Worm (Caenorhabditis elegans) whole organism, L1 larva: ENCODE measurements around the gene F26F12.3.

Experiments used
- F16B12.6 ChIP-seq: fragments of 150-350 bp; optimal IDR thresholded peaks from 2 replicates; lab custom pipeline; 2014; ENCODE audit warnings: missing biosample characterization, missing genetic modification characterization
- aly-2 ChIP-seq: fragments of 150-350 bp; optimal IDR thresholded peaks from 2 replicates; lab custom pipeline; 2014; ENCODE audit warnings: missing biosample characterization, missing genetic modification characterization
- ama-1 ChIP-seq: fragments of 150-350 bp; optimal IDR thresholded peaks from 2 replicates; lab custom pipeline; 2014
- ces-1 ChIP-seq: fragments of 150-350 bp; optimal IDR thresholded peaks from 2 replicates; lab custom pipeline; 2014; ENCODE audit warnings: missing biosample characterization, missing genetic modification reagents, missing genetic modification characterization
- dpl-1 ChIP-seq, 3 experiments: fragments of 150-350 bp in 2 of 3; sonication (generic microtip) in 1 of 3; optimal IDR thresholded peaks; 2 replicates each; lab custom pipeline; 2014 to 2017; ENCODE audit warnings: missing biosample characterization in 3 of 3, missing genetic modification characterization in 3 of 3, missing genetic modification reagents in 3 of 3
- dsc-1 ChIP-seq: sonication (generic microtip); optimal IDR thresholded peaks from 2 replicates; lab custom pipeline; 2016; ENCODE audit warnings: mild to moderate bottlenecking, missing genetic modification characterization, missing compliant biosample characterization
- efl-1 ChIP-seq, 4 experiments: fragments of 150-350 bp; optimal IDR thresholded peaks in 3 of 4; peaks in 1 of 4; 1 replicate in 1 of 4; 2 replicates in 3 of 4; lab custom pipeline; 2014; ENCODE audit warnings: missing biosample characterization in 2 of 4, missing genetic modification characterization in 2 of 4, missing genetic modification reagents in 2 of 4
- elt-2 ChIP-seq: sonication (generic microtip); optimal IDR thresholded peaks from 2 replicates; lab custom pipeline; 2016; ENCODE audit warnings: missing genetic modification characterization, mild to moderate bottlenecking, inconsistent platforms, missing compliant biosample characterization, missing genetic modification reagents
- fkh-8 ChIP-seq: sonication (generic microtip); optimal IDR thresholded peaks from 2 replicates; lab custom pipeline; 2016; ENCODE audit warnings: mild to moderate bottlenecking, missing genetic modification characterization, missing compliant biosample characterization
- fos-1 ChIP-seq: fragments of 150-350 bp; optimal IDR thresholded peaks from 2 replicates; lab custom pipeline; 2014; ENCODE audit warnings: missing biosample characterization, missing genetic modification characterization
- hpl-2 ChIP-seq: fragments of 150-350 bp; optimal IDR thresholded peaks from 2 replicates; lab custom pipeline; 2014; ENCODE audit warnings: missing biosample characterization, missing genetic modification reagents, missing genetic modification characterization
- jun-1 ChIP-seq: fragments of 150-350 bp; optimal IDR thresholded peaks from 2 replicates; lab custom pipeline; 2014; ENCODE audit warnings: missing biosample characterization, missing genetic modification reagents, missing genetic modification characterization
- lin-13 ChIP-seq: fragments of 150-350 bp; optimal IDR thresholded peaks from 2 replicates; lab custom pipeline; 2014; ENCODE audit warnings: missing biosample characterization, missing genetic modification reagents, missing genetic modification characterization
- lin-35 ChIP-seq, 2 experiments: fragments of 150-350 bp; optimal IDR thresholded peaks; 2 replicates each; lab custom pipeline; 2014; ENCODE audit warnings: missing biosample characterization in 2 of 2, missing genetic modification characterization in 2 of 2, missing genetic modification reagents in 2 of 2
- lin-39 ChIP-seq: fragments of 150-350 bp; optimal IDR thresholded peaks from 2 replicates; lab custom pipeline; 2014; ENCODE audit warnings: missing biosample characterization, missing genetic modification reagents, missing genetic modification characterization
- lir-3 ChIP-seq: sonication (generic microtip); optimal IDR thresholded peaks from 2 replicates; lab custom pipeline; 2016; ENCODE audit warnings: mild to moderate bottlenecking, missing genetic modification characterization, moderate library complexity, missing compliant biosample characterization; ENCODE audit not compliant: poor library complexity
- nhr-11 ChIP-seq: fragments of 150-350 bp; optimal IDR thresholded peaks from 2 replicates; lab custom pipeline; 2014; ENCODE audit warnings: missing biosample characterization, missing genetic modification characterization
- nhr-12 ChIP-seq: sonication (generic microtip); optimal IDR thresholded peaks from 2 replicates; lab custom pipeline; 2017; ENCODE audit warnings: missing biosample characterization, missing genetic modification characterization
- nhr-20 ChIP-seq: sonication (generic microtip); optimal IDR thresholded peaks from 2 replicates; lab custom pipeline; 2016; ENCODE audit warnings: mild to moderate bottlenecking, missing genetic modification characterization, missing compliant biosample characterization
- nhr-47 ChIP-seq: sonication (generic microtip); optimal IDR thresholded peaks from 2 replicates; lab custom pipeline; 2016; ENCODE audit warnings: mild to moderate bottlenecking, missing genetic modification characterization, moderate library complexity, missing compliant biosample characterization
- nhr-71 ChIP-seq: sonication (generic microtip); optimal IDR thresholded peaks from 2 replicates; lab custom pipeline; 2016; ENCODE audit warnings: mild to moderate bottlenecking, missing genetic modification characterization, moderate library complexity, missing compliant biosample characterization
- nhr-85 ChIP-seq: sonication (generic microtip); peaks from one replicate; lab custom pipeline; 2016; ENCODE audit warnings: missing genetic modification characterization, inconsistent platforms, missing compliant biosample characterization
- nhr-90 ChIP-seq: sonication (generic microtip); optimal IDR thresholded peaks from 2 replicates; lab custom pipeline; 2016; ENCODE audit warnings: mild to moderate bottlenecking, missing genetic modification characterization, missing compliant biosample characterization; ENCODE audit not compliant: poor library complexity
- pag-3 ChIP-seq: sonication (generic microtip); optimal IDR thresholded peaks from 2 replicates; lab custom pipeline; 2017; ENCODE audit warnings: missing genetic modification characterization, mild to moderate bottlenecking, missing compliant biosample characterization, antibody characterized with exemption, borderline replicate concordance; ENCODE audit not compliant: insufficient read depth
- skn-1 ChIP-seq: fragments of 150-350 bp; optimal IDR thresholded peaks from 2 replicates; lab custom pipeline; 2014; ENCODE audit warnings: missing biosample characterization, missing genetic modification characterization
- snu-23 ChIP-seq: sonication (generic microtip); optimal IDR thresholded peaks from 2 replicates; lab custom pipeline; 2016; ENCODE audit warnings: missing genetic modification characterization, missing compliant biosample characterization
- sptf-1 ChIP-seq: fragments of 150-350 bp; optimal IDR thresholded peaks from 2 replicates; lab custom pipeline; 2014; ENCODE audit warnings: missing biosample characterization, missing genetic modification characterization
- sup-37 ChIP-seq: fragments of 200-800 bp; sonication (Bioruptor generic); optimal IDR thresholded peaks from 2 replicates; lab custom pipeline; 2018; ENCODE audit warnings: mild to moderate bottlenecking, missing genetic modification characterization, missing compliant biosample characterization
- tlp-1 ChIP-seq: fragments of 150-350 bp; optimal IDR thresholded peaks from 2 replicates; lab custom pipeline; 2014; ENCODE audit warnings: missing biosample characterization, missing genetic modification characterization
- unc-130 ChIP-seq: fragments of 150-350 bp; optimal IDR thresholded peaks from 2 replicates; lab custom pipeline; 2017; ENCODE audit warnings: missing biosample characterization, missing genetic modification characterization, inconsistent platforms
- unc-98 ChIP-seq: fragments of 200-800 bp; sonication (Bioruptor generic); IDR thresholded peaks from 2 replicates; pipeline ENCODE4 v1.3.6; 2022; ENCODE audit warnings: missing genetic modification characterization, missing compliant biosample characterization
- vab-15 ChIP-seq: sonication (generic microtip); optimal IDR thresholded peaks from 2 replicates; lab custom pipeline; 2017; ENCODE audit warnings: missing genotype, mild to moderate bottlenecking, missing genetic modification characterization, missing compliant biosample characterization
- zag-1 ChIP-seq: fragments of 150-350 bp; optimal IDR thresholded peaks from 2 replicates; lab custom pipeline; 2014; ENCODE audit warnings: missing biosample characterization, missing genetic modification characterization
- ztf-11 ChIP-seq, 2 experiments: sonication (generic microtip); optimal IDR thresholded peaks; 2 replicates each; lab custom pipeline; 2016 to 2017; ENCODE audit warnings: missing genetic modification characterization in 2 of 2, missing biosample characterization in 1 of 2, missing compliant biosample characterization in 1 of 2
- ztf-4 ChIP-seq: fragments of 150-350 bp; optimal IDR thresholded peaks from 2 replicates; lab custom pipeline; 2014; ENCODE audit warnings: missing biosample characterization, missing genetic modification characterization

The F26F12.3 gene

DNA sequence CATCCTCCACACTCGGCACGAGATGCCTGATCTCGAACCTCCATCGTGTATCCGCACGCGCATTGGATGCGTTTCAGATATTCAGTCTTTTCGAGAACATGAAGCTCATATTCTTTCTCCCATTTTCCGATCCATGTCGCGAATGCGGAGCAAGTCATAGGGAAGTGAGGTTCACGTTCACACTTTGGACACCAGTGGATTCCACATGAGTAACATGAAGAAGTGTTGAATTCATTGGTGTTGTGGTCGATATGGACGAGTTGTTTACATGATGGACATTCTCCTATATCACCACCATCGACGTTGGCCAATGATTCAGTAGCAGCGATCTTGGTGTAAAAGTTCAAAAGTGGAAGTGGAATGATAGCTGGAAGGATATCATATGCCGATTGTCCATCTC, 4.6 kb downstream of the F26F12.3 start:
- TF ChIP-seq ces-1 (GFP tag; lab: Kevin White, UChicago) (no peak), nhr-11 (tag; lab: Kevin White, UChicago) (no peak), hpl-2 (GFP tag; lab: Kevin White, UChicago) (no peak), ama-1 (lab: Kevin White, UChicago) (peak; percentile 80), lin-13 (GFP tag; lab: Kevin White, UChicago) (no peak), sptf-1 (tag; lab: Kevin White, UChicago) (no peak)
- TF ChIP-seq, all 84 proteins: peak for 1

- TF ChIP-seq snu-23, result peak; percentile 17
- peak; percentile 3 for TF ChIP-seq dsc-1 (tag; lab: Kevin White, UChicago)
- peak; percentile 9 for TF ChIP-seq elt-2
- peak; percentile 82 for TF ChIP-seq ztf-4 (tag; lab: Kevin White, UChicago)
- peak; percentile 32 for TF ChIP-seq nhr-85 (tag; lab: Kevin White, UChicago)
- TF ChIP-seq aly-2 (tag; lab: Kevin White, UChicago), result peak; percentile 30
- peak; percentile 24 for TF ChIP-seq lir-3
- TF ChIP-seq sup-37 (GFP tag; lab: Kevin White, UChicago), result peak; percentile 1
- no peak for TF ChIP-seq unc-130
- TF ChIP-seq nhr-71 (tag; lab: Kevin White, UChicago), result peak; percentile 27
- TF ChIP-seq nhr-90, result peak; percentile 9
- peak in 1 of 2 experiments; percentile 24 for TF ChIP-seq lin-35 (GFP tag; optimal IDR thresholded peaks at IDR 0.05; lab: Kevin White, UChicago)
- TF ChIP-seq tlp-1 (tag; lab: Kevin White, UChicago), result no peak
- peak; percentile 36 for TF ChIP-seq nhr-47
- no peak for TF ChIP-seq fos-1 (tag; lab: Kevin White, UChicago)
- TF ChIP-seq skn-1, result no peak
- TF ChIP-seq ama-1 (lab: Kevin White, UChicago), result peak; percentile 74
- peak in 1 of 2 experiments; percentile 2 for TF ChIP-seq efl-1 (optimal IDR thresholded peaks at IDR 0.05; lab: Kevin White, UChicago)
- peak in 1 of 2 experiments; percentile 90 for TF ChIP-seq efl-1 (GFP tag; optimal IDR thresholded peaks at IDR 0.05 in 1 of 2; lab: Kevin White, UChicago)
Observed at ce11 chrV:5838576-5839366, 6.7 kb downstream of the F26F12.3 start, which contains the start of gene F26F12.2. Gene F26F12.2, minus strand, starts transcription at chrV:5838613.

ce11 chrV:5836616-5836982, 8.9 kb downstream of the F26F12.3 start, which contains the start of gene col-140:
Gene col-140, minus strand, starts transcription at chrV:5836834.
- no peak for TF ChIP-seq nhr-12
- no peak for TF ChIP-seq pag-3 (tag; lab: Kevin White, UChicago)
- TF ChIP-seq unc-130, result no peak
- TF ChIP-seq nhr-85 (tag; lab: Kevin White, UChicago), result peak; percentile 33
- no peak for TF ChIP-seq dpl-1 (GFP tag; optimal IDR thresholded peaks at IDR 0.05; lab: Kevin White, UChicago)
- TF ChIP-seq F16B12.6, result no peak
- TF ChIP-seq lin-39 (tag; lab: Kevin White, UChicago), result no peak
- TF ChIP-seq jun-1 (tag; lab: Kevin White, UChicago), result no peak
- no peak for TF ChIP-seq efl-1 (optimal IDR thresholded peaks at IDR 0.05; lab: Kevin White, UChicago)
- peak in 1 of 2 experiments; percentile 70 for TF ChIP-seq efl-1 (GFP tag; optimal IDR thresholded peaks at IDR 0.05 in 1 of 2; lab: Kevin White, UChicago)
- TF ChIP-seq nhr-20 (tag; lab: Kevin White, UChicago), result no peak
- TF ChIP-seq zag-1 (tag; lab: Kevin White, UChicago), result no peak
- no peak for TF ChIP-seq ztf-11 (tag; optimal IDR thresholded peaks at IDR 0.05; lab: Kevin White, UChicago)
- TF ChIP-seq vab-15 (tag; lab: Kevin White, UChicago), result no peak
- no peak for TF ChIP-seq unc-98 (GFP tag; lab: Robert Waterston, UW)
- no peak for TF ChIP-seq fkh-8 (tag; lab: Kevin White, UChicago)
